Worm (Caenorhabditis elegans): ENCODE results near the gene fbxa-13.

The fbxa-13 gene

ce11 chrIII:1680393-1680792 lies 25.3 kb downstream of the fbxa-13 start:
- TF ChIP-seq unc-62 (GFP tag; optimal IDR thresholded peaks at IDR 0.05 in 1 of 2) (peak in 1 of 2 experiments; percentile 62), unc-62 (tag; optimal IDR thresholded peaks at IDR 0.05) (no peak), zip-11 (GFP tag; IDR thresholded peaks at IDR 0.05) (no peak)

- TF ChIP-seq spr-3 (GFP tag; optimal IDR thresholded peaks at IDR 0.05): no peak
- TF ChIP-seq ZK337.2 (GFP tag; IDR thresholded peaks at IDR 0.05): no peak
- no peak for TF ChIP-seq dmd-9 (GFP tag; IDR thresholded peaks at IDR 0.05)
- TF ChIP-seq unc-62 (GFP tag; optimal IDR thresholded peaks at IDR 0.05 in 1 of 2): peak in 1 of 2 experiments; percentile 55
- TF ChIP-seq unc-62 (tag; optimal IDR thresholded peaks at IDR 0.05): no peak
Observed at ce11 chrIII:1678671-1679070, 27.0 kb downstream of the fbxa-13 start.

ce11 chrIII:1676588-1676987 lies 29.1 kb downstream of the fbxa-13 start, which contains the start of gene Y22D7AR.6:
Gene Y22D7AR.6, minus strand, starts transcription at chrIII:1676721.
- no peak for TF ChIP-seq madf-9 (GFP tag; conservative IDR thresholded peaks at IDR 0.05)
- no peak for TF ChIP-seq ceh-20 (GFP tag; IDR thresholded peaks at IDR 0.05)
- TF ChIP-seq nhr-76 (tag; optimal IDR thresholded peaks at IDR 0.05): no peak
- no peak for TF ChIP-seq hif-1 (tag; optimal IDR thresholded peaks at IDR 0.05)
- no peak for TF ChIP-seq mes-2 (tag; optimal IDR thresholded peaks at IDR 0.05; ENCODE audit: poor library complexity, severe bottlenecking)
- no peak for TF ChIP-seq attf-4 (tag; optimal IDR thresholded peaks at IDR 0.05)
- peak; percentile 43 for TF ChIP-seq dve-1 (tag; optimal IDR thresholded peaks at IDR 0.05; ENCODE audit: insufficient read depth)
- no peak for TF ChIP-seq F10B5.3 (tag; optimal IDR thresholded peaks at IDR 0.05)
- no peak for TF ChIP-seq lsy-2 (tag; optimal IDR thresholded peaks at IDR 0.05)
- TF ChIP-seq nhr-42 (GFP tag; IDR thresholded peaks at IDR 0.05): no peak
- no peak for TF ChIP-seq dmd-6 (GFP tag; IDR thresholded peaks at IDR 0.05)
- TF ChIP-seq nhr-6 (tag; optimal IDR thresholded peaks at IDR 0.05): peak; percentile 1
- no peak for TF ChIP-seq duxl-1 (tag; optimal IDR thresholded peaks at IDR 0.05; ENCODE audit: poor library complexity)
- TF ChIP-seq nhr-28 (tag; optimal IDR thresholded peaks at IDR 0.05): no peak
- TF ChIP-seq hlh-30 (tag; optimal IDR thresholded peaks at IDR 0.05; ENCODE audit: insufficient read depth): peak; percentile 34
- TF ChIP-seq fos-1 (tag; optimal IDR thresholded peaks at IDR 0.05): no peak
- no peak for TF ChIP-seq skn-1 (tag; optimal IDR thresholded peaks at IDR 0.05)
- TF ChIP-seq F49E8.2 (tag; optimal IDR thresholded peaks at IDR 0.05; ENCODE audit: borderline replicate concordance): no peak
- TF ChIP-seq ceh-82 (tag; optimal IDR thresholded peaks at IDR 0.05): no peak
- no peak for TF ChIP-seq fkh-10 (GFP tag; optimal IDR thresholded peaks at IDR 0.05)
- TF ChIP-seq daf-16 (GFP tag; optimal IDR thresholded peaks at IDR 0.05): no peak
- peak; percentile 83 for TF ChIP-seq daf-16 (tag; optimal IDR thresholded peaks at IDR 0.05)
- TF ChIP-seq mdl-1 (tag; optimal IDR thresholded peaks at IDR 0.05): no peak
- no peak for TF ChIP-seq hmg-1.1 (GFP tag; IDR thresholded peaks at IDR 0.05)
- no peak for TF ChIP-seq egl-43 (GFP tag; IDR thresholded peaks at IDR 0.05)
- TF ChIP-seq aha-1 (tag): no peak
- TF ChIP-seq Y5F2A.4 (GFP tag; optimal IDR thresholded peaks at IDR 0.05): no peak
- no peak for TF ChIP-seq nhr-11 (tag; optimal IDR thresholded peaks at IDR 0.05)

- no peak for TF ChIP-seq ceh-44 (GFP tag; IDR thresholded peaks at IDR 0.05)
- no peak for TF ChIP-seq mdl-1 (tag; optimal IDR thresholded peaks at IDR 0.05)
- TF ChIP-seq vab-7 (GFP tag; IDR thresholded peaks at IDR 0.05): no peak
- TF ChIP-seq T20F7.1 (GFP tag; optimal IDR thresholded peaks at IDR 0.05): no peak
- no peak for TF ChIP-seq F37D6.2 (tag; optimal IDR thresholded peaks at IDR 0.05)
- no peak for TF ChIP-seq arid-1 (GFP tag; conservative IDR thresholded peaks at IDR 0.05)
- TF ChIP-seq lin-15B (tag; optimal IDR thresholded peaks at IDR 0.05): no peak
- TF ChIP-seq daf-19 (GFP tag; conservative IDR thresholded peaks at IDR 0.05): no peak
- no peak for TF ChIP-seq dve-1 (tag; optimal IDR thresholded peaks at IDR 0.05; ENCODE audit: insufficient read depth)
Observed at ce11 chrIII:1674760-1675159, 30.9 kb downstream of the fbxa-13 start.

Data from whole organism, L4 larva.